Worm (Caenorhabditis elegans) whole organism, L3 larva: ENCODE data around the gene T24H10.1.
A peak's percentile ranks its signal among the peaks of the same experiment; 100 is the strongest.

ENCODE experiments used
- R02D3.7 ChIP-seq: fragments of 150-350 bp; optimal IDR thresholded peaks from 2 replicates; lab custom pipeline; 2014; ENCODE audit warnings: missing biosample characterization, missing genetic modification characterization
- ZK546.5 ChIP-seq: sonication (generic microtip); optimal IDR thresholded peaks from 2 replicates; lab custom pipeline; 2017; ENCODE audit warnings: missing biosample characterization, missing genetic modification characterization
- aly-2 ChIP-seq: fragments of 150-350 bp; optimal IDR thresholded peaks from 2 replicates; lab custom pipeline; 2014; ENCODE audit warnings: missing biosample characterization, missing genetic modification characterization
- ama-1 ChIP-seq: fragments of 150-350 bp; optimal IDR thresholded peaks from 2 replicates; lab custom pipeline; 2018
- ceh-16 ChIP-seq: sonication (generic microtip); optimal IDR thresholded peaks from 2 replicates; lab custom pipeline; 2017; ENCODE audit warnings: missing biosample characterization, missing genetic modification characterization
- ceh-28 ChIP-seq: fragments of 150-350 bp; optimal IDR thresholded peaks from 2 replicates; lab custom pipeline; 2014; ENCODE audit warnings: missing biosample characterization, missing genetic modification reagents, missing genetic modification characterization
- ceh-82 ChIP-seq: fragments of 150-350 bp; optimal IDR thresholded peaks from 2 replicates; lab custom pipeline; 2014; ENCODE audit warnings: missing biosample characterization, missing genetic modification characterization
- ceh-9 ChIP-seq: sonication (generic microtip); optimal IDR thresholded peaks from 2 replicates; lab custom pipeline; 2018; ENCODE audit warnings: missing biosample characterization, missing genetic modification characterization
- daf-12 ChIP-seq: fragments of 150-350 bp; optimal IDR thresholded peaks from 2 replicates; lab custom pipeline; 2014; ENCODE audit warnings: missing biosample characterization, missing genetic modification reagents, missing genetic modification characterization
- egl-27 ChIP-seq: sonication (generic microtip); optimal IDR thresholded peaks from 4 replicates; lab custom pipeline; 2017; ENCODE audit warnings: missing biosample characterization, missing genetic modification reagents, missing genetic modification characterization
- egl-5 ChIP-seq: fragments of 150-350 bp; optimal IDR thresholded peaks from 2 replicates; lab custom pipeline; 2017; ENCODE audit warnings: missing biosample characterization, missing genetic modification reagents, missing genetic modification characterization, inconsistent platforms
- elt-1 ChIP-seq: fragments of 150-350 bp; optimal IDR thresholded peaks from 2 replicates; lab custom pipeline; 2014; ENCODE audit warnings: missing biosample characterization, missing genetic modification characterization
- elt-2 ChIP-seq: sonication (generic microtip); optimal IDR thresholded peaks from 2 replicates; lab custom pipeline; 2016; ENCODE audit warnings: missing genetic modification reagents, mild to moderate bottlenecking, missing genetic modification characterization, missing compliant biosample characterization
- elt-3 ChIP-seq, 3 experiments: fragments of 150-350 bp in 1 of 3; sonication (generic microtip) in 2 of 3; optimal IDR thresholded peaks; 2 replicates in 2 of 3; 4 replicates in 1 of 3; lab custom pipeline; 2014 to 2017; ENCODE audit warnings: missing biosample characterization in 3 of 3, missing genetic modification characterization in 3 of 3
- eor-1 ChIP-seq, 2 experiments: fragments of 150-350 bp; optimal IDR thresholded peaks; 2 replicates each; lab custom pipeline; 2014 to 2018; ENCODE audit warnings: missing biosample characterization in 2 of 2, missing genetic modification characterization in 2 of 2
- fkh-10 ChIP-seq: sonication (generic microtip); optimal IDR thresholded peaks from 2 replicates; lab custom pipeline; 2017; ENCODE audit warnings: missing biosample characterization, missing genetic modification reagents, missing genetic modification characterization
- fkh-2 ChIP-seq: fragments of 150-350 bp; optimal IDR thresholded peaks from 2 replicates; lab custom pipeline; 2014; ENCODE audit warnings: missing biosample characterization, missing genetic modification reagents, missing genetic modification characterization
- fos-1 ChIP-seq: fragments of 150-350 bp; optimal IDR thresholded peaks from 2 replicates; lab custom pipeline; 2014; ENCODE audit warnings: missing biosample characterization, missing genetic modification characterization
- hmg-11 ChIP-seq: sonication (generic microtip); optimal IDR thresholded peaks from 2 replicates; lab custom pipeline; 2016; ENCODE audit warnings: missing genetic modification characterization, missing compliant biosample characterization
- jun-1 ChIP-seq: fragments of 150-350 bp; optimal IDR thresholded peaks from 2 replicates; lab custom pipeline; 2014; ENCODE audit warnings: missing biosample characterization, missing genetic modification reagents, missing genetic modification characterization
- lin-15B ChIP-seq: fragments of 150-350 bp; optimal IDR thresholded peaks from 2 replicates; lab custom pipeline; 2014; ENCODE audit warnings: missing biosample characterization, missing genetic modification characterization
- lin-39 ChIP-seq: fragments of 150-350 bp; optimal IDR thresholded peaks from 2 replicates; lab custom pipeline; 2018; ENCODE audit warnings: missing biosample characterization, missing genetic modification reagents, missing genetic modification characterization
- lsy-12 ChIP-seq: sonication (generic microtip); optimal IDR thresholded peaks from 2 replicates; lab custom pipeline; 2016; ENCODE audit warnings: mild to moderate bottlenecking, missing genetic modification characterization, missing compliant biosample characterization
- mdl-1 ChIP-seq: fragments of 150-350 bp; optimal IDR thresholded peaks from 2 replicates; lab custom pipeline; 2014; ENCODE audit warnings: missing biosample characterization, missing genetic modification characterization
- nfya-1 ChIP-seq: sonication (generic microtip); optimal IDR thresholded peaks from 2 replicates; lab custom pipeline; 2017; ENCODE audit warnings: missing genetic modification characterization, mild to moderate bottlenecking, missing compliant biosample characterization, antibody characterized with exemption, moderate library complexity; ENCODE audit not compliant: insufficient read depth
- nhr-11 ChIP-seq: fragments of 150-350 bp; optimal IDR thresholded peaks from 2 replicates; lab custom pipeline; 2014; ENCODE audit warnings: missing biosample characterization, missing genetic modification characterization
- nhr-12 ChIP-seq: fragments of 150-350 bp; optimal IDR thresholded peaks from 2 replicates; lab custom pipeline; 2014; ENCODE audit warnings: missing biosample characterization, missing genetic modification characterization
- nhr-23 ChIP-seq: fragments of 150-350 bp; optimal IDR thresholded peaks from 2 replicates; lab custom pipeline; 2014; ENCODE audit warnings: missing biosample characterization, missing genetic modification reagents, missing genetic modification characterization
- nhr-237 ChIP-seq: fragments of 150-350 bp; optimal IDR thresholded peaks from 2 replicates; lab custom pipeline; 2014; ENCODE audit warnings: missing biosample characterization, missing genetic modification characterization
- nhr-25 ChIP-seq: sonication (generic microtip); optimal IDR thresholded peaks from 2 replicates; lab custom pipeline; 2017; ENCODE audit warnings: missing biosample characterization, missing genetic modification characterization
- nhr-28 ChIP-seq: fragments of 150-350 bp; optimal IDR thresholded peaks from 2 replicates; lab custom pipeline; 2014; ENCODE audit warnings: missing biosample characterization, missing genetic modification characterization
- nhr-43 ChIP-seq: sonication (generic microtip); optimal IDR thresholded peaks from 2 replicates; lab custom pipeline; 2016; ENCODE audit warnings: mild to moderate bottlenecking, missing genetic modification characterization, missing compliant biosample characterization; ENCODE audit not compliant: poor library complexity, severe bottlenecking
- nhr-67 ChIP-seq: fragments of 150-350 bp; optimal IDR thresholded peaks from 2 replicates; lab custom pipeline; 2014; ENCODE audit warnings: missing biosample characterization, missing genetic modification characterization
- nhr-76 ChIP-seq: fragments of 150-350 bp; sonication (generic microtip); optimal IDR thresholded peaks from 5 replicates; lab custom pipeline; 2014; ENCODE audit warnings: missing biosample characterization, missing genetic modification characterization
- nhr-77 ChIP-seq: fragments of 150-350 bp; optimal IDR thresholded peaks from 2 replicates; lab custom pipeline; 2014; ENCODE audit warnings: missing biosample characterization, missing genetic modification characterization
- pha-4 ChIP-seq: fragments of 150-350 bp; optimal IDR thresholded peaks from 2 replicates; lab custom pipeline; 2014; ENCODE audit warnings: missing biosample characterization, missing genetic modification reagents, missing genetic modification characterization
- pqm-1 ChIP-seq: fragments of 150-350 bp; optimal IDR thresholded peaks from 2 replicates; lab custom pipeline; 2017; ENCODE audit warnings: missing biosample characterization, missing genetic modification characterization, inconsistent platforms
- sea-2 ChIP-seq: fragments of 150-350 bp; sonication (generic microtip); optimal IDR thresholded peaks from 4 replicates; lab custom pipeline; 2014; ENCODE audit warnings: missing biosample characterization, missing genetic modification reagents, missing genetic modification characterization
- skn-1 ChIP-seq: fragments of 150-350 bp; optimal IDR thresholded peaks from 2 replicates; lab custom pipeline; 2014; ENCODE audit warnings: missing biosample characterization, missing genetic modification characterization
- snpc-4 ChIP-seq: fragments of 150-350 bp; optimal IDR thresholded peaks from 2 replicates; lab custom pipeline; 2014; ENCODE audit warnings: missing biosample characterization, missing genetic modification characterization
- tbx-2 ChIP-seq: sonication (generic microtip); optimal IDR thresholded peaks from 2 replicates; lab custom pipeline; 2016; ENCODE audit warnings: mild to moderate bottlenecking, missing genetic modification characterization, missing compliant biosample characterization
- unc-62 ChIP-seq: fragments of 150-350 bp; sonication (generic microtip); optimal IDR thresholded peaks from 4 replicates; lab custom pipeline; 2014; ENCODE audit warnings: missing biosample characterization, missing genetic modification reagents, missing genetic modification characterization
- zag-1 ChIP-seq: fragments of 150-350 bp; optimal IDR thresholded peaks from 2 replicates; lab custom pipeline; 2014; ENCODE audit warnings: missing biosample characterization, missing genetic modification characterization
- ztf-11 ChIP-seq: fragments of 150-350 bp; optimal IDR thresholded peaks from 2 replicates; lab custom pipeline; 2014; ENCODE audit warnings: missing biosample characterization, missing genetic modification characterization

T24H10.1 gene

ce11 chrII:9108905-9109551 lies 9.9 kb downstream of the T24H10.1 start, which contains the start of gene T24H10.4:
Gene T24H10.4, plus strand, starts transcription at chrII:9109534.
- TF ChIP-seq lin-39 (tag; lab: Kevin White, UChicago) (peak; percentile 72), nhr-28 (tag; lab: Kevin White, UChicago) (no peak), ceh-28 (tag; lab: Kevin White, UChicago) (no peak), nhr-23 (tag; lab: Kevin White, UChicago) (no peak), fkh-10 (no peak), egl-27 (tag; lab: Kevin White, UChicago) (no peak), R02D3.7 (no peak), elt-2 (tag; lab: Kevin White, UChicago) (no peak), hmg-11 (tag; lab: Kevin White, UChicago) (peak; percentile 35), pha-4 (tag; lab: Kevin White, UChicago) (no peak), skn-1 (tag; lab: Kevin White, UChicago) (peak; percentile 3), nfya-1 (tag; lab: Kevin White, UChicago) (peak; percentile 26), ZK546.5 (no peak), ceh-16 (tag; lab: Kevin White, UChicago) (no peak), lin-15B (tag; lab: Kevin White, UChicago) (no peak), unc-62 (GFP tag; lab: Kevin White, UChicago) (no peak), fkh-2 (tag; lab: Kevin White, UChicago) (no peak), nhr-77 (tag; lab: Kevin White, UChicago) (no peak), eor-1 (tag; optimal IDR thresholded peaks at IDR 0.05; lab: Kevin White, UChicago) (no peak), egl-5 (tag; lab: Kevin White, UChicago) (no peak), fos-1 (tag; lab: Kevin White, UChicago) (no peak), nhr-237 (no peak)

- TF ChIP-seq elt-2 (tag; lab: Kevin White, UChicago) (peak; percentile 37), hmg-11 (tag; lab: Kevin White, UChicago) (no peak), pqm-1 (tag; lab: Kevin White, UChicago) (peak; percentile 59)
Observed at ce11 chrII:9111471-9112016, 12.4 kb downstream of the T24H10.1 start.

ce11 chrII:9112851-9113250 lies 13.7 kb downstream of the T24H10.1 start, which contains the start of gene jun-1:
Gene jun-1, plus strand, starts transcription at chrII:9113157.
- TF ChIP-seq elt-3 (tag; optimal IDR thresholded peaks at IDR 0.05; lab: Kevin White, UChicago) (peak in 2 of 3 experiments; percentile 9 to 57), unc-62 (GFP tag; lab: Kevin White, UChicago) (peak; percentile 55), lin-15B (tag; lab: Kevin White, UChicago) (peak; percentile 53), ceh-16 (tag; lab: Kevin White, UChicago) (no peak), eor-1 (tag; optimal IDR thresholded peaks at IDR 0.05; lab: Kevin White, UChicago) (no peak), mdl-1 (peak; percentile 52), nhr-11 (tag; lab: Kevin White, UChicago) (peak; percentile 56), nhr-25 (tag; lab: Kevin White, UChicago) (peak; percentile 90), ceh-9 (tag; lab: Kevin White, UChicago) (no peak), pha-4 (tag; lab: Kevin White, UChicago) (peak; percentile 98), aly-2 (tag; lab: Kevin White, UChicago) (no peak), tbx-2 (peak; percentile 38), nhr-77 (tag; lab: Kevin White, UChicago) (peak; percentile 38), ceh-28 (tag; lab: Kevin White, UChicago) (peak; percentile 83), jun-1 (no peak), fkh-10 (peak; percentile 22), lsy-12 (tag; lab: Kevin White, UChicago) (peak; percentile 74), nhr-76 (tag; lab: Kevin White, UChicago) (no peak), skn-1 (tag; lab: Kevin White, UChicago) (peak; percentile 54), egl-5 (tag; lab: Kevin White, UChicago) (no peak), nhr-43 (tag; lab: Kevin White, UChicago) (peak; percentile 82), daf-12 (no peak), hmg-11 (tag; lab: Kevin White, UChicago) (peak; percentile 67), snpc-4 (peak; percentile 39), elt-1 (peak; percentile 39), nhr-67 (tag; lab: Kevin White, UChicago) (no peak), sea-2 (no peak), nhr-237 (no peak), nhr-12 (tag; lab: Kevin White, UChicago) (no peak), lin-39 (tag; lab: Kevin White, UChicago) (peak; percentile 52), R02D3.7 (peak; percentile 37), fos-1 (tag; lab: Kevin White, UChicago) (peak; percentile 99), ZK546.5 (no peak), zag-1 (tag; lab: Kevin White, UChicago) (no peak), ama-1 (lab: Kevin White, UChicago) (no peak), nhr-23 (tag; lab: Kevin White, UChicago) (peak; percentile 99), egl-27 (tag; lab: Kevin White, UChicago) (peak; percentile 64), pqm-1 (tag; lab: Kevin White, UChicago) (peak; percentile 23), nfya-1 (tag; lab: Kevin White, UChicago) (peak; percentile 82), ztf-11 (tag; lab: Kevin White, UChicago) (no peak), elt-2 (tag; lab: Kevin White, UChicago) (no peak), nhr-28 (tag; lab: Kevin White, UChicago) (no peak), ceh-82 (tag; lab: Kevin White, UChicago) (peak; percentile 54)
